Fruit fly (Drosophila melanogaster) whole organism, embryonic: Measurements from ENCODE around the gene mRpS23.
A peak's percentile ranks its signal among the peaks of the same experiment; 100 is the strongest.

ENCODE experiments used
- CG11504 ChIP-seq: fragments of 200-800 bp; sonication (Bioruptor generic); optimal IDR thresholded peaks from 3 replicates; lab custom pipeline; 2019; ENCODE audit warnings: missing biosample characterization, mild to moderate bottlenecking, missing genetic modification characterization, moderate library complexity
- CG12236 ChIP-seq: fragments of 200-800 bp; sonication (Bioruptor generic); optimal IDR thresholded peaks from 2 replicates; lab custom pipeline; 2016; ENCODE audit warnings: missing biosample characterization, missing genetic modification characterization
- CG13123 ChIP-seq: fragments of 200-800 bp; sonication (Bioruptor generic); optimal IDR thresholded peaks from 2 replicates; lab custom pipeline; 2016; ENCODE audit warnings: missing biosample characterization, missing genetic modification characterization
- CG2875 ChIP-seq: fragments of 200-800 bp; sonication (Bioruptor generic); optimal IDR thresholded peaks from 2 replicates; lab custom pipeline; 2017; ENCODE audit warnings: missing biosample characterization, mild to moderate bottlenecking, missing genetic modification characterization, missing genetic modification reagents
- CG31441 ChIP-seq: fragments of 200-800 bp; sonication (Bioruptor generic); IDR thresholded peaks from 2 replicates; pipeline ENCODE4 v1.3.6; 2022; ENCODE audit warnings: missing biosample characterization, missing genetic modification characterization
- CG32772 ChIP-seq: fragments of 200-800 bp; sonication (Bioruptor generic); IDR thresholded peaks from 2 replicates; pipeline ENCODE4 v1.3.6; 2022; ENCODE audit warnings: missing biosample characterization, missing genetic modification characterization
- CG43689 ChIP-seq: fragments of 200-800 bp; sonication (Bioruptor generic); IDR thresholded peaks from 2 replicates; pipeline ENCODE4 v1.3.6; 2022; ENCODE audit warnings: missing biosample characterization, missing genetic modification characterization
- CG6654 ChIP-seq: fragments of 200-800 bp; sonication (Bioruptor generic); optimal IDR thresholded peaks from 2 replicates; lab custom pipeline; 2017; ENCODE audit warnings: missing biosample characterization, mild to moderate bottlenecking, missing genetic modification characterization
- CG7372 ChIP-seq: fragments of 200-800 bp; sonication (Bioruptor generic); IDR thresholded peaks from 2 replicates; pipeline ENCODE4 v1.3.6; 2022; ENCODE audit warnings: missing biosample characterization, missing genetic modification characterization
- CG7987 ChIP-seq: fragments of 200-800 bp; sonication (Bioruptor generic); optimal IDR thresholded peaks from 2 replicates; lab custom pipeline; 2018; ENCODE audit warnings: missing biosample characterization, mild to moderate bottlenecking, missing genetic modification characterization, moderate library complexity
- CG8359 ChIP-seq: fragments of 200-800 bp; sonication (Bioruptor generic); optimal IDR thresholded peaks from 2 replicates; lab custom pipeline; 2017; ENCODE audit warnings: missing biosample characterization, mild to moderate bottlenecking, missing genetic modification characterization, borderline replicate concordance
- CG8478 ChIP-seq: fragments of >200 bp; optimal IDR thresholded peaks from 2 replicates; lab custom pipeline; 2018
- CG9817 ChIP-seq: fragments of 200-800 bp; sonication (Bioruptor generic); optimal IDR thresholded peaks from 2 replicates; lab custom pipeline; 2018; ENCODE audit warnings: missing biosample characterization, mild to moderate bottlenecking, missing genetic modification characterization, moderate library complexity
- CG9932 ChIP-seq: fragments of 200-800 bp; sonication (Bioruptor generic); IDR thresholded peaks from 2 replicates; pipeline ENCODE4 v1.3.6; 2022; ENCODE audit warnings: missing biosample characterization, missing genetic modification characterization
- CkIIα-i1 ChIP-seq: fragments of 200-800 bp; sonication (Bioruptor generic); IDR thresholded peaks from 2 replicates; pipeline ENCODE4 v1.3.6; 2022; ENCODE audit warnings: missing biosample characterization, missing genetic modification characterization
- D ChIP-seq, 2 experiments: fragments of 200-800 bp in 1 of 2; fragments of >200 bp in 1 of 2; sonication (Bioruptor generic) in 1 of 2; optimal IDR thresholded peaks; 2 replicates in 1 of 2; 3 replicates in 1 of 2; lab custom pipeline; 2017; ENCODE audit warnings: mild to moderate bottlenecking in 1 of 2, missing biosample characterization in 1 of 2, missing genetic modification characterization in 1 of 2, missing genetic modification reagents in 1 of 2
- Elba2 ChIP-seq: fragments of 200-800 bp; sonication (Bioruptor generic); optimal IDR thresholded peaks from 3 replicates; lab custom pipeline; 2016; ENCODE audit warnings: missing biosample characterization, missing genetic modification characterization
- HHEX ChIP-seq: fragments of 200-800 bp; sonication (Bioruptor generic); optimal IDR thresholded peaks from 3 replicates; lab custom pipeline; 2017; ENCODE audit warnings: missing biosample characterization, mild to moderate bottlenecking, missing genetic modification characterization, missing genetic modification reagents
- HLH3B ChIP-seq: fragments of 200-800 bp; sonication (Bioruptor generic); IDR thresholded peaks from 2 replicates; pipeline ENCODE4 v1.3.6; 2022; ENCODE audit warnings: missing biosample characterization, missing genetic modification characterization
- Hmx ChIP-seq: fragments of 200-800 bp; sonication (Bioruptor generic); optimal IDR thresholded peaks from 2 replicates; lab custom pipeline; 2016; ENCODE audit warnings: missing biosample characterization, missing genetic modification characterization
- Hr78 ChIP-seq, 2 experiments: fragments of 200-800 bp in 1 of 2; fragments of >200 bp in 1 of 2; sonication (Bioruptor generic) in 1 of 2; optimal IDR thresholded peaks; 2 replicates each; lab custom pipeline; 2017 to 2019; ENCODE audit warnings: missing biosample characterization in 2 of 2, missing genetic modification characterization in 2 of 2, mild to moderate bottlenecking in 1 of 2, moderate library complexity in 1 of 2
- MBD-R2 ChIP-seq: fragments of 200-800 bp; sonication (Bioruptor generic); IDR thresholded peaks from 2 replicates; pipeline ENCODE4 v1.3.6; 2022; ENCODE audit warnings: missing biosample characterization, missing genetic modification characterization
- Mad ChIP-seq: fragments of 200-800 bp; sonication (Bioruptor generic); optimal IDR thresholded peaks from 2 replicates; lab custom pipeline; 2016; ENCODE audit warnings: missing biosample characterization, missing genetic modification characterization
- NC2α ChIP-seq: fragments of 200-800 bp; sonication (Bioruptor generic); optimal IDR thresholded peaks from 2 replicates; lab custom pipeline; 2016; ENCODE audit warnings: missing biosample characterization, missing genetic modification characterization
- Neu2 ChIP-seq: fragments of 200-800 bp; sonication (Bioruptor generic); optimal IDR thresholded peaks from 3 replicates; lab custom pipeline; 2016; ENCODE audit warnings: missing biosample characterization, missing genetic modification characterization, borderline replicate concordance
- Nf-YB ChIP-seq: fragments of 200-800 bp; sonication (Bioruptor generic); optimal IDR thresholded peaks from 3 replicates; lab custom pipeline; 2019; ENCODE audit warnings: missing biosample characterization, mild to moderate bottlenecking, missing genetic modification characterization, moderate library complexity
- Ptx1 ChIP-seq: fragments of 200-800 bp; sonication (Bioruptor generic); IDR thresholded peaks from 2 replicates; pipeline ENCODE4 v1.3.6; 2022; ENCODE audit warnings: missing biosample characterization, missing genetic modification characterization
- Sry-δ ChIP-seq: fragments of 200-800 bp; sonication (Bioruptor generic); optimal IDR thresholded peaks from 2 replicates; lab custom pipeline; 2016; ENCODE audit warnings: missing biosample characterization, missing genetic modification characterization
- Stat92E ChIP-seq, 3 experiments: fragments of >200 bp in 2 of 3; fragments of 200-800 bp in 1 of 3; sonication (Bioruptor generic) in 1 of 3; optimal IDR thresholded peaks; 2 replicates each; lab custom pipeline; 2017 to 2019; ENCODE audit warnings: missing biosample characterization in 3 of 3, missing genetic modification characterization in 3 of 3, mild to moderate bottlenecking in 1 of 3, moderate library complexity in 1 of 3
- ato ChIP-seq: fragments of 200-800 bp; sonication (Bioruptor generic); IDR thresholded peaks from 2 replicates; pipeline ENCODE4 v1.3.6; 2022; ENCODE audit warnings: missing biosample characterization, missing genetic modification characterization; ENCODE audit not compliant: partially characterized antibody
- cato ChIP-seq: fragments of 200-800 bp; sonication (Bioruptor generic); optimal IDR thresholded peaks from 2 replicates; lab custom pipeline; 2016; ENCODE audit warnings: missing biosample characterization, missing genetic modification characterization, borderline replicate concordance
- chm ChIP-seq: fragments of 200-800 bp; sonication (Bioruptor generic); IDR thresholded peaks from 2 replicates; pipeline ENCODE4 v1.3.6; 2022; ENCODE audit warnings: missing biosample characterization, missing genetic modification characterization
- corto ChIP-seq: fragments of 200-800 bp; sonication (Bioruptor generic); optimal IDR thresholded peaks from 2 replicates; lab custom pipeline; 2016; ENCODE audit warnings: missing biosample characterization, mild to moderate bottlenecking, missing genetic modification characterization, moderate library complexity
- dysf ChIP-seq: fragments of 200-800 bp; sonication (Bioruptor generic); IDR thresholded peaks from 3 replicates; pipeline ENCODE4 v1.3.6; 2022; ENCODE audit warnings: missing biosample characterization, missing genetic modification characterization
- emc ChIP-seq: fragments of 200-800 bp; sonication (Bioruptor generic); optimal IDR thresholded peaks from 2 replicates; lab custom pipeline; 2016; ENCODE audit warnings: missing biosample characterization, missing genetic modification characterization
- fd96Cb ChIP-seq: fragments of 200-800 bp; sonication (Bioruptor generic); optimal IDR thresholded peaks from 2 replicates; lab custom pipeline; 2018; ENCODE audit warnings: missing biosample characterization, mild to moderate bottlenecking, missing genetic modification characterization, moderate library complexity
- ftz-f1 ChIP-seq: fragments of 200-800 bp; sonication (Bioruptor generic); optimal IDR thresholded peaks from 2 replicates; lab custom pipeline; 2016; ENCODE audit warnings: missing biosample characterization, missing genetic modification characterization
- ham ChIP-seq: fragments of 200-800 bp; sonication (Bioruptor generic); IDR thresholded peaks from 2 replicates; pipeline ENCODE4 v1.3.6; 2022; ENCODE audit warnings: missing biosample characterization, missing genetic modification characterization
- hb ChIP-seq: fragments of 200-800 bp; sonication (Bioruptor generic); IDR thresholded peaks from 3 replicates; pipeline ENCODE4 v1.3.6; 2022; ENCODE audit warnings: missing biosample characterization, missing genetic modification characterization; ENCODE audit not compliant: partially characterized antibody
- kay ChIP-seq: fragments of 200-800 bp; sonication (Bioruptor generic); optimal IDR thresholded peaks from 2 replicates; lab custom pipeline; 2016; ENCODE audit warnings: missing biosample characterization, missing genetic modification characterization
- klu ChIP-seq: fragments of 200-800 bp; sonication (Bioruptor generic); IDR thresholded peaks from 2 replicates; pipeline ENCODE4 v1.3.6; 2022; ENCODE audit warnings: missing biosample characterization, missing genetic modification characterization
- lilli ChIP-seq: fragments of 200-800 bp; sonication (Bioruptor generic); optimal IDR thresholded peaks from 3 replicates; lab custom pipeline; 2016; ENCODE audit warnings: missing biosample characterization, missing genetic modification characterization
- nerfin-1 ChIP-seq: fragments of 200-800 bp; sonication (Bioruptor generic); optimal IDR thresholded peaks from 3 replicates; lab custom pipeline; 2019; ENCODE audit warnings: missing biosample characterization, mild to moderate bottlenecking, missing genetic modification characterization, moderate library complexity
- nmo ChIP-seq: fragments of 200-800 bp; sonication (Bioruptor generic); optimal IDR thresholded peaks from 2 replicates; lab custom pipeline; 2018; ENCODE audit warnings: missing biosample characterization, mild to moderate bottlenecking, missing genetic modification characterization, moderate library complexity
- peb ChIP-seq: fragments of 200-800 bp; sonication (Bioruptor generic); IDR thresholded peaks from 2 replicates; pipeline ENCODE4 v1.3.6; 2022; ENCODE audit warnings: missing biosample characterization, missing genetic modification characterization
- run ChIP-seq: fragments of 200-800 bp; sonication (Bioruptor generic); optimal IDR thresholded peaks from 3 replicates; lab custom pipeline; 2018; ENCODE audit warnings: missing biosample characterization, mild to moderate bottlenecking, missing genetic modification characterization
- sima ChIP-seq: fragments of 200-800 bp; sonication (Bioruptor generic); optimal IDR thresholded peaks from 2 replicates; lab custom pipeline; 2016; ENCODE audit warnings: missing biosample characterization, missing genetic modification characterization
- trem ChIP-seq: fragments of 200-800 bp; optimal IDR thresholded peaks from 3 replicates; lab custom pipeline; 2019; ENCODE audit warnings: missing biosample characterization, mild to moderate bottlenecking, missing genetic modification characterization, moderate library complexity
- ttk ChIP-seq: fragments of 200-800 bp; sonication (Bioruptor generic); IDR thresholded peaks from 2 replicates; pipeline ENCODE4 v2.1.2; 2022; ENCODE audit warnings: missing biosample characterization, missing genetic modification characterization
- yki ChIP-seq: fragments of >200 bp; optimal IDR thresholded peaks from 3 replicates; lab custom pipeline; 2018
- zen ChIP-seq: fragments of 200-800 bp; sonication (Bioruptor generic); optimal IDR thresholded peaks from 3 replicates; lab custom pipeline; 2018; ENCODE audit warnings: missing biosample characterization, mild to moderate bottlenecking, missing genetic modification characterization, moderate library complexity

mRpS23 gene

DNA sequence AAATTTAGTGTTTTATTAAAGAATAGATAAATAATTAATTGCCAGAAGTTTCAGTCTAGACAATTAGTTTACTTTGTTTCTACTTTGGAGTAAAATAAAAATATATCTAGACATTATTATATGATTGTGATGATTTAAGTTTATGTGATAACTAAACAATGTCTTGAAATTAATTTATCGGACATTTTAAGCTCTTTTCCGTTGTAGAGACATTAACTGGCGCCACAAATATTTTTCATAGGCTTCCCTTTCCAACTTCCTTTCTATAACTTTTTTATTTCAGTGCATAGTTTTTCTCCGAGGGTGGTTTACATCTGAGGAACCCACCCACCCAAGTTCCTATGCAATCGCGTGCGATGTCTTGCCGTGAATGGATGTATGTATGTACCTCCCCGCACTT, 41.8 kb upstream of the mRpS23 start (continued):
- TF ChIP-seq lilli (GFP tag; lab: Kevin White, UChicago) = no peak
- no peak for TF ChIP-seq Sry-δ (GFP tag; lab: Kevin White, UChicago)
- TF ChIP-seq Mad (GFP tag; lab: Kevin White, UChicago) = no peak
- TF ChIP-seq Neu2 (GFP tag; lab: Kevin White, UChicago) = no peak
- TF ChIP-seq kay (GFP tag; lab: Kevin White, UChicago) = peak; percentile 13
- no peak for TF ChIP-seq CG7372 (GFP tag; lab: Robert Waterston, UW)
- no peak for TF ChIP-seq CG8359 (GFP tag; lab: Kevin White, UChicago)
- peak; percentile 62 for TF ChIP-seq CG31441 (GFP tag; lab: Robert Waterston, UW)
- 0 out of 2 replicates have a peak, but pooled peaks have one; percentile 11 for TF ChIP-seq Ptx1 (GFP tag; lab: Robert Waterston, UW)
- peak; percentile 39 for TF ChIP-seq trem (tag; lab: Kevin White, UChicago)
- TF ChIP-seq sima (GFP tag; lab: Kevin White, UChicago) = no peak
- no peak for TF ChIP-seq D (optimal IDR thresholded peaks at IDR 0.05; lab: Kevin White, UChicago)
- TF ChIP-seq D (GFP tag; optimal IDR thresholded peaks at IDR 0.05; lab: Kevin White, UChicago) = no peak
- peak; percentile 17 for TF ChIP-seq Nf-YB (GFP tag; lab: Kevin White, UChicago)
- TF ChIP-seq fd96Cb = peak; percentile 27
- TF ChIP-seq emc (GFP tag; lab: Kevin White, UChicago) = no peak
- TF ChIP-seq CG13123 (GFP tag; lab: Kevin White, UChicago) = no peak
- TF ChIP-seq hb (GFP tag; lab: Robert Waterston, UW) = no peak
- TF ChIP-seq CG9932 (GFP tag; lab: Robert Waterston, UW) = no peak
- TF ChIP-seq MBD-R2 (GFP tag; lab: Robert Waterston, UW) = no peak
- TF ChIP-seq CG9817 (tag; lab: Kevin White, UChicago) = no peak
- no peak for TF ChIP-seq ftz-f1
- TF ChIP-seq nmo = peak; percentile 64
- no peak for TF ChIP-seq NC2α
- TF ChIP-seq CG32772 = no peak
- TF ChIP-seq HHEX (GFP tag; lab: Kevin White, UChicago) = no peak
- TF ChIP-seq zen (tag; lab: Kevin White, UChicago) = no peak
- no peak for TF ChIP-seq dysf (GFP tag; lab: Robert Waterston, UW)
- TF ChIP-seq corto (GFP tag; lab: Kevin White, UChicago) = no peak
- no peak for TF ChIP-seq yki (lab: Kevin White, UChicago)
- no peak for TF ChIP-seq CG7987 (GFP tag; lab: Kevin White, UChicago)
- no peak for TF ChIP-seq CG12236 (GFP tag; lab: Kevin White, UChicago)
- no peak for TF ChIP-seq Hmx (GFP tag; lab: Kevin White, UChicago)
- TF ChIP-seq CG6654 (GFP tag; lab: Kevin White, UChicago) = no peak
- TF ChIP-seq CG11504 (tag; lab: Kevin White, UChicago) = peak; percentile 73
- TF ChIP-seq chm (GFP tag; lab: Robert Waterston, UW) = no peak
- TF ChIP-seq peb = no peak
- peak; percentile 11 for TF ChIP-seq CG2875 (GFP tag; lab: Kevin White, UChicago)
- TF ChIP-seq Stat92E (GFP tag; optimal IDR thresholded peaks at IDR 0.05; lab: Kevin White, UChicago) = no peak
- TF ChIP-seq CG43689 = no peak
- no peak for TF ChIP-seq ato
- TF ChIP-seq Elba2 (GFP tag; lab: Kevin White, UChicago) = no peak
- TF ChIP-seq HLH3B (GFP tag; lab: Robert Waterston, UW) = no peak
- TF ChIP-seq ham (GFP tag; lab: Robert Waterston, UW) = no peak
- TF ChIP-seq ttk (GFP tag; lab: Robert Waterston, UW) = no peak
- no peak for TF ChIP-seq Hr78 (GFP tag; optimal IDR thresholded peaks at IDR 0.05; lab: Kevin White, UChicago)
- TF ChIP-seq klu (GFP tag; lab: Robert Waterston, UW) = no peak
- no peak for TF ChIP-seq CkIIα-i1 (GFP tag; lab: Robert Waterston, UW)
- TF ChIP-seq CG8478 (lab: Kevin White, UChicago) = no peak
- TF ChIP-seq nerfin-1 (tag; lab: Kevin White, UChicago) = peak; percentile 29
- no peak for TF ChIP-seq run (tag; lab: Kevin White, UChicago)
- TF ChIP-seq cato (GFP tag; lab: Kevin White, UChicago) = no peak
